Worm (Caenorhabditis elegans): ENCODE measurements around the gene C08E3.1.

C08E3.1 gene

DNA sequence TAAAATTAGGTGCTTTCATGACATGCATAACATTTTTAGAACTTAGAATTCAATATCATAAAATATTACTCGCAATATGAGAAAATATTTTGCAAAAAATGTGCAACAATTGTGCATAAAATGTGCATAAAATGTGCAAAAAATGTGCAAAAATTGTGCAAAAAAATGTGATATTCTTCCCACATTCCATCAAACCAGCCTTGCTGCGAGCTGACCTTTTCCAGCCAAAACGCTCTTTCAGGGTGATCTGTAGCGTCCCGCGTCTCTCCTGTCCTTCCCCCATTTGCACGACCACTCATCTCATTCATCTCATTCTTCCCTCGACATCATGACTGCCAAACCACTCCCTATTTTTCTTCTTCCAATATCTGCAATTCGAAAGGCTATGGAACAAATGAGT is 42.5 kb downstream of the C08E3.1 start, which contains the start of gene fbxb-17:
fbxb-17 (plus strand) TSS at position 301 of the 400 bp plus-strand sequence.
- TF ChIP-seq nhr-28 (tag; optimal IDR thresholded peaks at IDR 0.05) (no peak), isw-1 (GFP tag; IDR thresholded peaks at IDR 0.05) (no peak), ceh-82 (tag; optimal IDR thresholded peaks at IDR 0.05) (no peak), nhr-90 (tag; optimal IDR thresholded peaks at IDR 0.05; ENCODE audit: poor library complexity) (no peak)

DNA sequence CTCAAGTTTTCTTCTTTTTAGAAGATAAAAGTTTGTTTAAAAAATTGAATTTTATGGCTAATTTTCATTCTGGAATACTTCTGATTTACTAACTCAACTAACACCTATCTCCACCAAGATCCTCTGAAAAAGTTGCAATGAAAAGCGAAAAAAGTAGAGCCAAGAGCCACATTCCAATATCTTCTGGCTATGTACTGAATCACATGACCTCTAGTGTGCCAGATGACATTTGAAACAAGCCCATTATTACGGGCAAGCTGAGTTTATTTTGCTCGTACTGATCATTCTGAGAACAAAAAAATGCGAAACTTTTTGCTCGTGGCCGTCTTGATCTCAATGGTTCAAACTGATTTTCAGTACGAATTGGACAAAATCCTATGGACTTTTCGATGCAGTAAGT is 45.5 kb downstream of the C08E3.1 start, which contains the start of gene irld-36:
irld-36 (plus strand) TSS at position 301 of the 400 bp plus-strand sequence.
- no peak for TF ChIP-seq pag-3 (tag; optimal IDR thresholded peaks at IDR 0.05; ENCODE audit: borderline replicate concordance, insufficient read depth)
- no peak for TF ChIP-seq lin-13 (GFP tag; optimal IDR thresholded peaks at IDR 0.05)
- TF ChIP-seq aly-2 (tag; optimal IDR thresholded peaks at IDR 0.05): no peak
- TF ChIP-seq unc-30 (tag; optimal IDR thresholded peaks at IDR 0.05): no peak
- no peak for TF ChIP-seq vab-15 (tag; optimal IDR thresholded peaks at IDR 0.05)
- no peak for TF ChIP-seq irx-1 (tag; optimal IDR thresholded peaks at IDR 0.05)

DNA sequence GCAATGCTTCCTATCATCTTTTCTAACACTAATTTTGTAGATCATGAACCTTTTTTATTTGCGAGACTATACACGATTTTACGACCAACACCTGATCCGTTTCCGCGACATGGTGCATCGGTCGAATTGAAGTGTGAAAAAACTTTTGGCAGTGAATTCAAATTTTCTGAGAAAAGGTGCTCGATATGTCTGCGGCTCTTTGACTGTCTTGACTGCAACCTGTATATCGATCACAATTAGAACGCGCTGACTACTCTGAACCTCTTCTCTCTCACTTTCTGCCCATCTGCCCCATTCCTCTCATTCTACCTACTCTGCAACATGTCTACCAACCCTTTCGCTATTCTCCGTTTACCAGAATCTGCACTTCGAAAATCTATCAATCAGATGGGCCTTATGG is 48.6 kb downstream of the C08E3.1 start, which contains the start of gene fbxb-26:
fbxb-26 (plus strand) TSS at position 301 of the 400 bp plus-strand sequence.
- TF ChIP-seq ceh-82 (tag; optimal IDR thresholded peaks at IDR 0.05) (no peak), pax-3 (tag; optimal IDR thresholded peaks at IDR 0.05) (no peak), lin-15B (tag; optimal IDR thresholded peaks at IDR 0.05) (no peak), ceh-63 (GFP tag; optimal IDR thresholded peaks at IDR 0.05) (no peak), isw-1 (GFP tag; IDR thresholded peaks at IDR 0.05) (no peak), nhr-28 (tag; optimal IDR thresholded peaks at IDR 0.05) (no peak), snu-23 (GFP tag; optimal IDR thresholded peaks at IDR 0.05) (no peak), fkh-10 (GFP tag; optimal IDR thresholded peaks at IDR 0.05) (no peak), fos-1 (tag; optimal IDR thresholded peaks at IDR 0.05) (no peak), skn-1 (tag; optimal IDR thresholded peaks at IDR 0.05) (no peak), ztf-4 (tag; optimal IDR thresholded peaks at IDR 0.05) (no peak), unc-98 (GFP tag; IDR thresholded peaks at IDR 0.05) (no peak), nhr-71 (tag; optimal IDR thresholded peaks at IDR 0.05) (no peak), unc-62 (GFP tag; optimal IDR thresholded peaks at IDR 0.05) (no peak), C34B4.2 (tag; optimal IDR thresholded peaks at IDR 0.05) (no peak), F16B12.6 (tag; optimal IDR thresholded peaks at IDR 0.05) (no peak), grh-1 (GFP tag; IDR thresholded peaks at IDR 0.05) (no peak), snpc-4 (tag; optimal IDR thresholded peaks at IDR 0.05) (no peak), rnt-1 (tag; optimal IDR thresholded peaks at IDR 0.05) (no peak), swsn-7 (tag; optimal IDR thresholded peaks at IDR 0.05) (no peak)
